Worm (Caenorhabditis elegans) whole organism, L4 larva: Measurements from ENCODE around the gene rab-7.

ENCODE experiments used
- Y105C5A.15 ChIP-seq: fragments of 200-800 bp; sonication (Bioruptor generic); IDR thresholded peaks from 2 replicates; pipeline ENCODE4 v1.3.6; 2022; ENCODE audit warnings: missing genetic modification characterization, missing compliant biosample characterization
- Y48G9A.11 ChIP-seq: fragments of 200-800 bp; sonication (Bioruptor generic); IDR thresholded peaks from 2 replicates; pipeline ENCODE4 v1.3.6; 2022; ENCODE audit warnings: missing genetic modification reagents, missing genetic modification characterization, missing compliant biosample characterization
- ZK546.5 ChIP-seq, 2 experiments: sonication (generic microtip); optimal IDR thresholded peaks; 2 replicates each; lab custom pipeline; 2017; ENCODE audit warnings: missing biosample characterization in 2 of 2, missing genetic modification characterization in 2 of 2
- daf-16 ChIP-seq, 3 experiments: sonication (generic microtip); optimal IDR thresholded peaks; 2 replicates each; lab custom pipeline; 2016 to 2017; ENCODE audit warnings: missing genetic modification characterization in 3 of 3, missing genetic modification reagents in 3 of 3, mild to moderate bottlenecking in 2 of 3, missing compliant biosample characterization in 2 of 3, missing biosample characterization in 1 of 3, moderate library complexity in 1 of 3
- dpl-1 ChIP-seq: fragments of 150-350 bp; optimal IDR thresholded peaks from 2 replicates; lab custom pipeline; 2014; ENCODE audit warnings: missing biosample characterization, missing genetic modification reagents, missing genetic modification characterization
- lin-1 ChIP-seq: fragments of 200-800 bp; sonication (Bioruptor generic); IDR thresholded peaks from 2 replicates; pipeline ENCODE4 v1.3.6; 2022; ENCODE audit warnings: missing genetic modification reagents, missing genetic modification characterization, missing compliant biosample characterization
- lin-15B ChIP-seq: fragments of 150-350 bp; sonication (generic microtip); optimal IDR thresholded peaks from 3 replicates; lab custom pipeline; 2014; ENCODE audit warnings: missing biosample characterization, missing genetic modification characterization
- mes-2 ChIP-seq: sonication (generic microtip); optimal IDR thresholded peaks from 2 replicates; lab custom pipeline; 2016; ENCODE audit warnings: missing genotype, mild to moderate bottlenecking, missing genetic modification characterization, missing compliant biosample characterization; ENCODE audit not compliant: poor library complexity, severe bottlenecking
- nhr-76 ChIP-seq: fragments of 150-350 bp; optimal IDR thresholded peaks from 2 replicates; lab custom pipeline; 2014; ENCODE audit warnings: missing biosample characterization, missing genetic modification characterization
- skn-1 ChIP-seq: fragments of 150-350 bp; optimal IDR thresholded peaks from 2 replicates; lab custom pipeline; 2014; ENCODE audit warnings: missing biosample characterization, missing genetic modification characterization
- snpc-1.2 ChIP-seq: fragments of 200-800 bp; sonication (Bioruptor generic); IDR thresholded peaks from 2 replicates; pipeline ENCODE4 v1.3.6; 2022; ENCODE audit warnings: missing genetic modification reagents, missing genetic modification characterization, missing compliant biosample characterization
- spr-3 ChIP-seq: fragments of 200-800 bp; sonication (Bioruptor generic); optimal IDR thresholded peaks from 2 replicates; lab custom pipeline; 2018; ENCODE audit warnings: mild to moderate bottlenecking, missing genetic modification characterization, missing compliant biosample characterization
- tra-1 ChIP-seq: fragments of 200-800 bp; sonication (Bioruptor generic); IDR thresholded peaks from 2 replicates; pipeline ENCODE4 v1.3.6; 2022; ENCODE audit warnings: missing genetic modification reagents, missing genetic modification characterization, missing compliant biosample characterization
- zag-1 ChIP-seq: fragments of 150-350 bp; optimal IDR thresholded peaks from 2 replicates; lab custom pipeline; 2014; ENCODE audit warnings: missing biosample characterization, missing genetic modification characterization

rab-7 gene

DNA sequence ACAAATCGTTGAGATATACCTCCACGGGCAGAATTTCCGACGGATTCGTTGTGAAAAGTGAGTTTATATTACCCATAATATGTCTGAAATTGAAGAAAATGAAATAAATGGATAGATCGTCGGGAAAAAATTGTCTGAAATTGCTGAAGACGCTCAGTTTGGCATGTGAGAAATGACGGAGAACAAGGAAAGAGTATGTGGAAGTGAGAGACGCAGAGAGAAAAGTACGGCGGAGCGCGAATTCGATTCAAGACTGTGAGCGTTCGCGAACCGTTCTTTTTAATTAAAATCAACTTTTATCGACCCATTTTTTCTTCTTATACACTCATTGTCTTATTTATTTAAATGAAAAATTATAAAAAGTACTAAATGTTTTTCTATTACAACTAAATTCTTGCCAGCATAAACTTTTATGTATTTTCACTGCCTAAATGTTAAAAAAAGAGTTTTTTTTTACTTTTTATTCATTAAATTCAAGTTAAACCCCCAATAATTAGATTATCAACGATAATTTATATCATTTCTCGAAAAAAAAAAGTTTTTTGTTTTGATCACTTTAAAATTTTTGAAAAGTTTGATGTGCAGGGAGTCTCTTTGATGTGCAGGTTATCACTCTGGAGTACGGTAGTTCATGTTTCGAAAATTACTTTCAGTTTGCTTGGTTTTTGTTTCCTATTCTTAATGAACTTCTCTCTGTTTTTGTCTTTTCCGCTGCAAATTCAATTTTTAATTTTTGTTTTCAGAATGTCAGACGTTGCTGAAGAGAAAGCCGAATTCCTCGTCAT lies 50.8 kb downstream of the rab-7 start, which contains the start of the genes vps-15 and hmg-12 (continued):
- TF ChIP-seq skn-1 (tag; lab: Kevin White, UChicago) (no peak), lin-1 (GFP tag; lab: Robert Waterston, UW) (no peak), mes-2 (tag; lab: Kevin White, UChicago) (peak; percentile 73), lin-15B (tag; lab: Kevin White, UChicago) (no peak), tra-1 (GFP tag; lab: Robert Waterston, UW) (no peak), snpc-1.2 (GFP tag; lab: Robert Waterston, UW) (no peak), nhr-76 (tag; lab: Kevin White, UChicago) (no peak), spr-3 (GFP tag; lab: Kevin White, UChicago) (no peak), zag-1 (tag; lab: Kevin White, UChicago) (no peak), daf-16 (GFP tag; optimal IDR thresholded peaks at IDR 0.05; lab: Kevin White, UChicago) (no peak), daf-16 (tag; optimal IDR thresholded peaks at IDR 0.05; lab: Kevin White, UChicago) (peak; percentile 7), ZK546.5 (tag; optimal IDR thresholded peaks at IDR 0.05; lab: Kevin White, UChicago) (peak in 1 of 2 experiments; percentile 61), dpl-1 (GFP tag; lab: Kevin White, UChicago) (peak; percentile 25), Y105C5A.15 (GFP tag; lab: Robert Waterston, UW) (no peak), Y48G9A.11 (GFP tag; lab: Robert Waterston, UW) (no peak)
- TF ChIP-seq, all 104 proteins: peak for 8
